Worm (Caenorhabditis elegans): ENCODE measurements around the gene lon-3.

- TF ChIP-seq ceh-9 (tag; optimal IDR thresholded peaks at IDR 0.05) = no peak
- no peak for TF ChIP-seq sdc-2 (tag; optimal IDR thresholded peaks at IDR 0.05)
- TF ChIP-seq Y22D7AL.16 (tag; optimal IDR thresholded peaks at IDR 0.05) = no peak
- no peak for TF ChIP-seq rnt-1 (tag; optimal IDR thresholded peaks at IDR 0.05)
- TF ChIP-seq pag-3 (tag; optimal IDR thresholded peaks at IDR 0.05; ENCODE audit: borderline replicate concordance) = no peak
These were observed 36.2 kb downstream of the lon-3 start, which contains the start of gene C27A7.5 for ce11 chrV:12162220-12162619.
